Fruit fly (Drosophila melanogaster) S2 (cell line): ENCODE results near the gene CG44385.

Source experiments
- CG8478 ChIP-seq: fragments of >200 bp; optimal IDR thresholded peaks from 2 replicates; lab custom pipeline; 2018
- CTCF ChIP-seq, 2 experiments: fragments of >200 bp; optimal IDR thresholded peaks; 2 replicates each; lab custom pipeline; 2018

DNA sequence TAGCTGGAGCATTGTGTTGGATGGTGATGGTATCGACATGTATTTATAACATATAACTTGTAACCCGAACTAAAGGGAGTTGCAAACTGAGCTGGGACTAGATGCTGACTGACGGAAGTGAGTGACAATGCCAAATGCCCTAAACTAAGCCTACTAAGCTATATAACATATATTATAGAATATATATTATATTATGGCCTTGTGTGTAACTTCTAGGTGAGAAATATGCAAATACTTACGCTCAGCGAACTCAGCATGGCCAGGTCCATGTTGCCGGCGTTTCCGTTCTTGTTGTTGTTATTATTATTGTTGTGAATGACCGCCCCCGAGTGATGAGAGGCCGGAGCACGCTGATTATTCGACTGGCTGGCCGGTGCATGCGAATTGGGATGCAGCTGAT is at the start of gene CG44385:
- TF ChIP-seq CG8478 (no peak), CTCF (optimal IDR thresholded peaks at IDR 0.05; lab: Kevin White, UChicago) (no peak)
